Fruit fly (Drosophila melanogaster) whole organism, embryonic: ENCODE results near the gene CG5043.

Experiments
- Aef1 ChIP-seq: fragments of 200-800 bp; sonication (Bioruptor generic); IDR thresholded peaks from 3 replicates; pipeline ENCODE4 v1.3.6; 2022; ENCODE audit warnings: missing biosample characterization, missing genetic modification characterization
- Asciz ChIP-seq: fragments of 200-800 bp; sonication (Bioruptor generic); optimal IDR thresholded peaks from 2 replicates; lab custom pipeline; 2017; ENCODE audit warnings: missing biosample characterization, mild to moderate bottlenecking, missing genetic modification characterization, missing genetic modification reagents
- Atf-2 ChIP-seq: fragments of 200-800 bp; sonication (Bioruptor generic); optimal IDR thresholded peaks from 2 replicates; lab custom pipeline; 2016; ENCODE audit warnings: missing biosample characterization, missing genetic modification characterization
- B-H1 ChIP-seq: fragments of 200-800 bp; sonication (Bioruptor generic); IDR thresholded peaks from 3 replicates; pipeline ENCODE4 v1.3.6; 2022; ENCODE audit warnings: missing biosample characterization, missing genetic modification characterization
- CG11560 ChIP-seq: fragments of 200-800 bp; sonication (Bioruptor generic); IDR thresholded peaks from 3 replicates; pipeline ENCODE4 v1.3.6; 2022; ENCODE audit warnings: missing biosample characterization, missing genetic modification characterization
- CG12071 ChIP-seq: fragments of 200-800 bp; sonication (Bioruptor generic); optimal IDR thresholded peaks from 3 replicates; lab custom pipeline; 2018; ENCODE audit warnings: missing biosample characterization, mild to moderate bottlenecking, missing genetic modification characterization
- CG1233 ChIP-seq: fragments of 200-800 bp; sonication (Bioruptor generic); optimal IDR thresholded peaks from 4 replicates; lab custom pipeline; 2018; ENCODE audit warnings: missing biosample characterization, mild to moderate bottlenecking, missing genetic modification characterization
- CG15479 ChIP-seq: fragments of 200-800 bp; sonication (Bioruptor generic); optimal IDR thresholded peaks from 3 replicates; lab custom pipeline; 2019; ENCODE audit warnings: missing biosample characterization, mild to moderate bottlenecking, missing genetic modification characterization, moderate library complexity
- CG1647 ChIP-seq: fragments of 200-800 bp; sonication (Bioruptor generic); optimal IDR thresholded peaks from 3 replicates; lab custom pipeline; 2016; ENCODE audit warnings: missing biosample characterization, missing genetic modification characterization
- CG16813 ChIP-seq: fragments of 200-800 bp; sonication (Bioruptor generic); IDR thresholded peaks from 3 replicates; pipeline ENCODE4 v1.3.6; 2022; ENCODE audit warnings: missing biosample characterization, missing genetic modification characterization; ENCODE audit not compliant: partially characterized antibody
- CG17912 ChIP-seq: fragments of 200-800 bp; sonication (Bioruptor generic); optimal IDR thresholded peaks from 2 replicates; lab custom pipeline; 2018; ENCODE audit warnings: missing biosample characterization, mild to moderate bottlenecking, missing genetic modification characterization
- CG1832 ChIP-seq: fragments of 200-800 bp; sonication (Bioruptor generic); optimal IDR thresholded peaks from 2 replicates; lab custom pipeline; 2017; ENCODE audit warnings: missing biosample characterization, mild to moderate bottlenecking, missing genetic modification characterization, inconsistent platforms
- CG2712 ChIP-seq: fragments of 200-800 bp; optimal IDR thresholded peaks from 3 replicates; lab custom pipeline; 2019; ENCODE audit warnings: missing biosample characterization, mild to moderate bottlenecking, missing genetic modification characterization, moderate library complexity
- CG33557 ChIP-seq: fragments of 200-800 bp; sonication (Bioruptor generic); optimal IDR thresholded peaks from 2 replicates; lab custom pipeline; 2019; ENCODE audit warnings: missing biosample characterization, mild to moderate bottlenecking, missing genetic modification characterization, moderate library complexity
- CG4282 ChIP-seq: fragments of 200-800 bp; sonication (Bioruptor generic); optimal IDR thresholded peaks from 2 replicates; lab custom pipeline; 2016; ENCODE audit warnings: missing biosample characterization, missing genetic modification characterization
- CG6654 ChIP-seq: fragments of 200-800 bp; sonication (Bioruptor generic); optimal IDR thresholded peaks from 2 replicates; lab custom pipeline; 2017; ENCODE audit warnings: missing biosample characterization, mild to moderate bottlenecking, missing genetic modification characterization
- CG6689 ChIP-seq: fragments of 200-800 bp; sonication (Bioruptor generic); IDR thresholded peaks from 2 replicates; pipeline ENCODE4 v1.3.6; 2022; ENCODE audit warnings: missing biosample characterization, missing genetic modification characterization
- CG9727 ChIP-seq: fragments of 200-800 bp; sonication (Bioruptor generic); optimal IDR thresholded peaks from 3 replicates; lab custom pipeline; 2017; ENCODE audit warnings: missing biosample characterization, mild to moderate bottlenecking, missing genetic modification characterization
- Deaf1 ChIP-seq: fragments of 200-800 bp; optimal IDR thresholded peaks from 3 replicates; lab custom pipeline; 2019; ENCODE audit warnings: missing biosample characterization, mild to moderate bottlenecking, missing genetic modification characterization, moderate library complexity
- Eip74EF ChIP-seq, 2 experiments: fragments of 200-800 bp in 1 of 2; fragments of >200 bp in 1 of 2; sonication (Bioruptor generic) in 1 of 2; optimal IDR thresholded peaks; 2 replicates each; lab custom pipeline; 2017 to 2019; ENCODE audit warnings: missing biosample characterization in 2 of 2, missing genetic modification characterization in 2 of 2, mild to moderate bottlenecking in 1 of 2, moderate library complexity in 1 of 2
- Fer2 ChIP-seq: fragments of 200-800 bp; sonication (Bioruptor generic); optimal IDR thresholded peaks from 2 replicates; lab custom pipeline; 2018; ENCODE audit warnings: missing biosample characterization, mild to moderate bottlenecking, missing genetic modification characterization, moderate library complexity
- HmgZ ChIP-seq: fragments of 200-800 bp; sonication (Bioruptor generic); optimal IDR thresholded peaks from 2 replicates; lab custom pipeline; 2018; ENCODE audit warnings: missing biosample characterization, mild to moderate bottlenecking, missing genetic modification characterization
- Lpt ChIP-seq: fragments of >200 bp; optimal IDR thresholded peaks from 2 replicates; lab custom pipeline; 2018; ENCODE audit warnings: missing biosample characterization, missing genetic modification characterization
- MTF-1 ChIP-seq: fragments of 200-800 bp; sonication (Bioruptor generic); optimal IDR thresholded peaks from 2 replicates; lab custom pipeline; 2018; ENCODE audit warnings: missing biosample characterization, mild to moderate bottlenecking, missing genetic modification characterization, borderline replicate concordance
- Med ChIP-seq: fragments of 200-800 bp; sonication (Bioruptor generic); peaks from one replicate; lab custom pipeline; 2016; ENCODE audit warnings: missing biosample characterization, missing genetic modification characterization, mild to moderate bottlenecking, inconsistent platforms, moderate library complexity
- NFAT ChIP-seq: fragments of 200-800 bp; sonication (Bioruptor generic); IDR thresholded peaks from 2 replicates; pipeline ENCODE4 v1.3.6; 2022; ENCODE audit warnings: missing biosample characterization, missing genetic modification characterization
- Ravus ChIP-seq: fragments of 200-800 bp; sonication (Bioruptor generic); IDR thresholded peaks from 2 replicates; pipeline ENCODE4 v1.3.6; 2022; ENCODE audit warnings: missing biosample characterization, missing genetic modification characterization
- Rx ChIP-seq: fragments of 200-800 bp; sonication (Bioruptor generic); IDR thresholded peaks from 2 replicates; pipeline ENCODE4 v1.3.6; 2022; ENCODE audit warnings: missing biosample characterization, missing genetic modification characterization
- Sox102F ChIP-seq: fragments of 200-800 bp; sonication (Bioruptor generic); optimal IDR thresholded peaks from 2 replicates; lab custom pipeline; 2018; ENCODE audit warnings: missing biosample characterization, mild to moderate bottlenecking, missing genetic modification characterization, moderate library complexity
- Stat92E ChIP-seq, 3 experiments: fragments of >200 bp in 2 of 3; fragments of 200-800 bp in 1 of 3; sonication (Bioruptor generic) in 1 of 3; optimal IDR thresholded peaks; 2 replicates each; lab custom pipeline; 2017 to 2019; ENCODE audit warnings: missing biosample characterization in 3 of 3, missing genetic modification characterization in 3 of 3, mild to moderate bottlenecking in 1 of 3, moderate library complexity in 1 of 3
- amos ChIP-seq: fragments of 200-800 bp; sonication (Bioruptor generic); IDR thresholded peaks from 2 replicates; pipeline ENCODE4 v1.3.6; 2022; ENCODE audit warnings: missing biosample characterization, missing genetic modification characterization; ENCODE audit not compliant: partially characterized antibody
- ara ChIP-seq: fragments of 200-800 bp; sonication (Bioruptor generic); IDR thresholded peaks from 2 replicates; pipeline ENCODE4 v1.3.6; 2022; ENCODE audit warnings: missing biosample characterization, missing genetic modification characterization
- cg ChIP-seq: fragments of 200-800 bp; sonication (Bioruptor generic); optimal IDR thresholded peaks from 3 replicates; lab custom pipeline; 2019; ENCODE audit warnings: missing biosample characterization, mild to moderate bottlenecking, missing genetic modification characterization, moderate library complexity
- disco-r ChIP-seq: fragments of 200-800 bp; sonication (Bioruptor generic); optimal IDR thresholded peaks from 2 replicates; lab custom pipeline; 2016; ENCODE audit warnings: missing biosample characterization, missing genetic modification characterization
- dmrt99B ChIP-seq: fragments of 200-800 bp; sonication (Bioruptor generic); optimal IDR thresholded peaks from 2 replicates; lab custom pipeline; 2018; ENCODE audit warnings: missing biosample characterization, mild to moderate bottlenecking, missing genetic modification characterization, moderate library complexity
- fd64A ChIP-seq: fragments of 200-800 bp; sonication (Bioruptor generic); optimal IDR thresholded peaks from 3 replicates; lab custom pipeline; 2018; ENCODE audit warnings: missing biosample characterization, mild to moderate bottlenecking, missing genetic modification characterization
- gro ChIP-seq: fragments of 200-800 bp; sonication (Bioruptor generic); optimal IDR thresholded peaks from 2 replicates; lab custom pipeline; 2016; ENCODE audit warnings: missing biosample characterization, missing genetic modification characterization
- ind ChIP-seq: fragments of 200-800 bp; sonication (Bioruptor generic); optimal IDR thresholded peaks from 3 replicates; lab custom pipeline; 2016; ENCODE audit warnings: missing biosample characterization, missing genetic modification characterization
- klu ChIP-seq: fragments of 200-800 bp; sonication (Bioruptor generic); IDR thresholded peaks from 2 replicates; pipeline ENCODE4 v1.3.6; 2022; ENCODE audit warnings: missing biosample characterization, missing genetic modification characterization
- lbe ChIP-seq: fragments of 200-800 bp; sonication (Bioruptor generic); optimal IDR thresholded peaks from 2 replicates; lab custom pipeline; 2016; ENCODE audit warnings: missing biosample characterization, mild to moderate bottlenecking, missing genetic modification characterization
- lmd ChIP-seq: fragments of 200-800 bp; sonication (Bioruptor generic); IDR thresholded peaks from 2 replicates; pipeline ENCODE4 v1.3.6; 2022; ENCODE audit warnings: missing biosample characterization, missing genetic modification characterization
- mld ChIP-seq: fragments of 200-800 bp; sonication (Bioruptor generic); IDR thresholded peaks from 3 replicates; pipeline ENCODE4 v1.3.6; 2022; ENCODE audit warnings: missing biosample characterization, missing genetic modification characterization; ENCODE audit not compliant: partially characterized antibody
- pnt ChIP-seq: fragments of 200-800 bp; sonication (Bioruptor generic); optimal IDR thresholded peaks from 3 replicates; lab custom pipeline; 2016; ENCODE audit warnings: missing biosample characterization, missing genetic modification characterization
- ro ChIP-seq: fragments of 200-800 bp; sonication (Bioruptor generic); IDR thresholded peaks from 2 replicates; pipeline ENCODE4 v1.3.6; 2022; ENCODE audit warnings: missing biosample characterization, missing genetic modification characterization
- sc ChIP-seq, 3 experiments: fragments of >200 bp in 2 of 3; fragments of 200-800 bp in 1 of 3; sonication (Bioruptor generic) in 1 of 3; optimal IDR thresholded peaks; 2 replicates in 2 of 3; 3 replicates in 1 of 3; lab custom pipeline; 2017; ENCODE audit warnings: mild to moderate bottlenecking in 1 of 3, missing biosample characterization in 1 of 3, missing genetic modification characterization in 1 of 3, missing genetic modification reagents in 1 of 3
- schlank ChIP-seq: fragments of 200-800 bp; sonication (Bioruptor generic); optimal IDR thresholded peaks from 2 replicates; lab custom pipeline; 2018; ENCODE audit warnings: missing biosample characterization, mild to moderate bottlenecking, missing genetic modification characterization
- slp2 ChIP-seq: fragments of 200-800 bp; sonication (Bioruptor generic); optimal IDR thresholded peaks from 2 replicates; lab custom pipeline; 2016; ENCODE audit warnings: missing biosample characterization, missing genetic modification characterization
- trem ChIP-seq: fragments of 200-800 bp; optimal IDR thresholded peaks from 3 replicates; lab custom pipeline; 2019; ENCODE audit warnings: missing biosample characterization, mild to moderate bottlenecking, missing genetic modification characterization, moderate library complexity
- unc-4 ChIP-seq: fragments of 200-800 bp; sonication (Bioruptor generic); IDR thresholded peaks from 2 replicates; pipeline ENCODE4 v1.3.6; 2022; ENCODE audit warnings: missing biosample characterization, missing genetic modification characterization; ENCODE audit not compliant: partially characterized antibody

CG5043 gene

dm6 chr2L:17427929-17428456 is 5.7 kb upstream of the CG5043 start (continued):
- TF ChIP-seq lbe (GFP tag; lab: Kevin White, UChicago) (peak; percentile 42), Atf-2 (GFP tag; lab: Kevin White, UChicago) (no peak), CG33557 (GFP tag; lab: Kevin White, UChicago) (no peak), amos (GFP tag; lab: Robert Waterston, UW) (no peak), CG9727 (no peak), CG2712 (no peak), Fer2 (tag; lab: Kevin White, UChicago) (no peak), Sox102F (GFP tag; lab: Kevin White, UChicago) (peak; percentile 6), CG6654 (GFP tag; lab: Kevin White, UChicago) (no peak), pnt (no peak), NFAT (no peak), unc-4 (GFP tag; lab: Robert Waterston, UW) (no peak), disco-r (no peak), CG1832 (GFP tag; lab: Kevin White, UChicago) (no peak), Med (GFP tag; lab: Kevin White, UChicago) (peak; percentile 76), ro (no peak), CG17912 (GFP tag; lab: Kevin White, UChicago) (no peak), cg (GFP tag; lab: Kevin White, UChicago) (peak; percentile 71), dmrt99B (tag; lab: Kevin White, UChicago) (peak; percentile 28), lmd (GFP tag; lab: Robert Waterston, UW) (no peak), schlank (no peak), CG16813 (GFP tag; lab: Robert Waterston, UW) (no peak), Lpt (GFP tag; lab: Kevin White, UChicago) (no peak), ind (GFP tag; lab: Kevin White, UChicago) (no peak), mld (0 out of 3 replicates have a peak, but pooled peaks have one; percentile 26), MTF-1 (no peak), B-H1 (GFP tag; lab: Robert Waterston, UW) (no peak), HmgZ (peak; percentile 21), Ravus (GFP tag; lab: Robert Waterston, UW) (no peak), Eip74EF (GFP tag; optimal IDR thresholded peaks at IDR 0.05; lab: Kevin White, UChicago) (peak in 1 of 2 experiments; percentile 41), sc (optimal IDR thresholded peaks at IDR 0.05; lab: Kevin White, UChicago) (no peak), sc (GFP tag; optimal IDR thresholded peaks at IDR 0.05; lab: Kevin White, UChicago) (no peak), CG4282 (GFP tag; lab: Kevin White, UChicago) (no peak), CG1647 (no peak), klu (no peak), gro (no peak), Deaf1 (peak; percentile 95), CG1233 (GFP tag; lab: Kevin White, UChicago) (no peak), Rx (GFP tag; lab: Robert Waterston, UW) (no peak), slp2 (GFP tag; lab: Kevin White, UChicago) (no peak), CG6689 (GFP tag; lab: Robert Waterston, UW) (0 out of 2 replicates have a peak, but pooled peaks have one; percentile 17), fd64A (no peak), Aef1 (GFP tag; lab: Robert Waterston, UW) (no peak; the same call in 2 of the 3 replicates), Stat92E (GFP tag; optimal IDR thresholded peaks at IDR 0.05; lab: Kevin White, UChicago) (no peak), trem (tag; lab: Kevin White, UChicago) (no peak), CG15479 (GFP tag; lab: Kevin White, UChicago) (no peak), CG12071 (GFP tag; lab: Kevin White, UChicago) (no peak), CG11560 (tag; lab: Robert Waterston, UW) (no peak), Asciz (GFP tag; lab: Kevin White, UChicago) (no peak), ara (GFP tag; lab: Robert Waterston, UW) (no peak)
